Worm (Caenorhabditis elegans) whole organism, mixed stage, embryonic: ENCODE results near the gene acds-10.
A peak's percentile ranks its signal among the peaks of the same experiment; 100 is the strongest.
"Not testable (repeated sequence)": the region's sequence is repeated elsewhere in the genome, so short reads cannot be mapped to it uniquely, and the experiment has no call there.

ENCODE experiments used
- M03D4.4 ChIP-seq: sonication (generic microtip); optimal IDR thresholded peaks from 2 replicates; lab custom pipeline; 2017; ENCODE audit warnings: mild to moderate bottlenecking, missing genetic modification characterization, missing compliant biosample characterization
- bed-3 ChIP-seq: fragments of 200-800 bp; sonication (Bioruptor generic); optimal IDR thresholded peaks from 3 replicates; lab custom pipeline; 2018; ENCODE audit warnings: mild to moderate bottlenecking, missing genetic modification characterization, moderate library complexity, missing compliant biosample characterization
- blmp-1 ChIP-seq: fragments of 150-350 bp; optimal IDR thresholded peaks from 2 replicates; lab custom pipeline; 2014; ENCODE audit warnings: missing biosample characterization, missing genetic modification characterization
- ceh-39 ChIP-seq: fragments of 150-350 bp; optimal IDR thresholded peaks from 2 replicates; lab custom pipeline; 2014; ENCODE audit warnings: missing biosample characterization, missing genetic modification characterization
- ceh-43 ChIP-seq: fragments of 200-800 bp; sonication (Bioruptor generic); optimal IDR thresholded peaks from 2 replicates; lab custom pipeline; 2018; ENCODE audit warnings: mild to moderate bottlenecking, missing genetic modification characterization, moderate library complexity, missing compliant biosample characterization
- ceh-83 ChIP-seq: fragments of 200-800 bp; sonication (Bioruptor generic); optimal IDR thresholded peaks from 2 replicates; lab custom pipeline; 2018; ENCODE audit warnings: mild to moderate bottlenecking, missing genetic modification characterization, missing compliant biosample characterization
- ces-1 ChIP-seq: fragments of 150-350 bp; optimal IDR thresholded peaks from 2 replicates; lab custom pipeline; 2014; ENCODE audit warnings: missing biosample characterization, missing genetic modification reagents, missing genetic modification characterization
- cnd-1 ChIP-seq: fragments of 200-800 bp; sonication (Bioruptor generic); optimal IDR thresholded peaks from 2 replicates; lab custom pipeline; 2018; ENCODE audit warnings: mild to moderate bottlenecking, missing genetic modification characterization, missing compliant biosample characterization
- elt-1 ChIP-seq: sonication (generic microtip); optimal IDR thresholded peaks from 2 replicates; lab custom pipeline; 2017; ENCODE audit warnings: missing genetic modification characterization, mild to moderate bottlenecking, missing compliant biosample characterization, antibody characterized with exemption, moderate library complexity, borderline replicate concordance; ENCODE audit not compliant: insufficient read depth
- elt-3 ChIP-seq: fragments of 150-350 bp; optimal IDR thresholded peaks from 2 replicates; lab custom pipeline; 2014; ENCODE audit warnings: missing biosample characterization, missing genetic modification characterization
- hlh-1 ChIP-seq: fragments of 150-350 bp; optimal IDR thresholded peaks from 2 replicates; lab custom pipeline; 2014; ENCODE audit warnings: missing biosample characterization, missing genetic modification reagents, missing genetic modification characterization
- lin-13 ChIP-seq: fragments of 150-350 bp; optimal IDR thresholded peaks from 2 replicates; lab custom pipeline; 2014; ENCODE audit warnings: missing biosample characterization, missing genetic modification characterization
- lin-32 ChIP-seq: fragments of 200-800 bp; sonication (Bioruptor generic); optimal IDR thresholded peaks from 2 replicates; lab custom pipeline; 2018; ENCODE audit warnings: mild to moderate bottlenecking, missing genetic modification characterization, missing compliant biosample characterization
- lsy-2 ChIP-seq: fragments of 150-350 bp; optimal IDR thresholded peaks from 2 replicates; lab custom pipeline; 2014; ENCODE audit warnings: missing biosample characterization, missing genetic modification characterization
- mls-2 ChIP-seq: sonication (generic microtip); optimal IDR thresholded peaks from 2 replicates; lab custom pipeline; 2016; ENCODE audit warnings: mild to moderate bottlenecking, missing genetic modification characterization, moderate library complexity, missing compliant biosample characterization
- nhr-12 ChIP-seq: fragments of 150-350 bp; optimal IDR thresholded peaks from 2 replicates; lab custom pipeline; 2014; ENCODE audit warnings: missing biosample characterization, missing genetic modification characterization
- nhr-2 ChIP-seq: fragments of 150-350 bp; optimal IDR thresholded peaks from 2 replicates; lab custom pipeline; 2014; ENCODE audit warnings: missing biosample characterization, missing genetic modification characterization
- nhr-237 ChIP-seq: fragments of 150-350 bp; optimal IDR thresholded peaks from 2 replicates; lab custom pipeline; 2014; ENCODE audit warnings: missing biosample characterization, missing genetic modification characterization
- nhr-28 ChIP-seq: fragments of 150-350 bp; optimal IDR thresholded peaks from 2 replicates; lab custom pipeline; 2014; ENCODE audit warnings: missing biosample characterization, missing genetic modification characterization
- nhr-76 ChIP-seq: sonication (generic microtip); optimal IDR thresholded peaks from 2 replicates; lab custom pipeline; 2017; ENCODE audit warnings: missing biosample characterization, missing genetic modification characterization
- pha-4 ChIP-seq: fragments of 150-350 bp; optimal IDR thresholded peaks from 2 replicates; lab custom pipeline; 2018; ENCODE audit warnings: missing biosample characterization, missing genetic modification reagents, missing genetic modification characterization
- sem-2 ChIP-seq: fragments of 200-800 bp; sonication (Bioruptor generic); optimal IDR thresholded peaks from 2 replicates; lab custom pipeline; 2018; ENCODE audit warnings: mild to moderate bottlenecking, missing genetic modification characterization, missing compliant biosample characterization
- snpc-4 ChIP-seq: fragments of 150-350 bp; optimal IDR thresholded peaks from 2 replicates; lab custom pipeline; 2014; ENCODE audit warnings: missing biosample characterization, missing genetic modification characterization
- sptf-1 ChIP-seq: sonication (generic microtip); optimal IDR thresholded peaks from 2 replicates; lab custom pipeline; 2017; ENCODE audit warnings: mild to moderate bottlenecking, missing genetic modification characterization, moderate library complexity, missing compliant biosample characterization
- tbx-8 ChIP-seq: fragments of 200-800 bp; sonication (Bioruptor generic); optimal IDR thresholded peaks from 2 replicates; lab custom pipeline; 2018; ENCODE audit warnings: mild to moderate bottlenecking, missing genetic modification characterization, moderate library complexity, missing compliant biosample characterization
- unc-120 ChIP-seq: sonication (generic microtip); optimal IDR thresholded peaks from 2 replicates; lab custom pipeline; 2017; ENCODE audit warnings: missing genetic modification characterization, missing compliant biosample characterization; ENCODE audit not compliant: poor library complexity, severe bottlenecking
- unc-62 ChIP-seq: fragments of 150-350 bp; optimal IDR thresholded peaks from 2 replicates; lab custom pipeline; 2014; ENCODE audit warnings: missing biosample characterization, missing genetic modification reagents, missing genetic modification characterization
- zip-8 ChIP-seq: fragments of 150-350 bp; optimal IDR thresholded peaks from 2 replicates; lab custom pipeline; 2014; ENCODE audit warnings: missing biosample characterization, missing genetic modification characterization
- ztf-11 ChIP-seq: fragments of 150-350 bp; optimal IDR thresholded peaks from 2 replicates; lab custom pipeline; 2014; ENCODE audit warnings: missing biosample characterization, missing genetic modification characterization

The acds-10 gene

DNA sequence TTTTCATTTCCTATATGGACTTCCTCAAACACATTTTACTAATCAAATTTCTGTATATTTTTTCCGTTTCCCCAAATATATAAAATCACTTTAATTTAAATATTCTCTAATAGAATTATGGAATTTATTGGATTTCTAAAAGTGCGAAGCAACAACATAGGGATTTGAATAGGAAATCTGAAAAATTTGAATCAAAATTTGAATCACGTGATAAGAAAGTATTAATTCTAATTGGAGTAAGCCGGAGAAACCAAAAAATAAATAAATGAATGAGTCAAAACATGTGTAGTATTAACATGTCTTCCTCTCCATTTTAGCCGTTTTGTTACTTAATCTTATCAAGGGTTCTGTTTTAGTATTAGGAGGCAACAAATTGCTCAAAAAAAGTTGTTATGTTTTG lies 6.4 kb upstream of the acds-10 start:
- TF ChIP-seq nhr-12 (tag; lab: Kevin White, UChicago) (no peak), nhr-237 (tag; lab: Kevin White, UChicago) (no peak), snpc-4 (tag; lab: Kevin White, UChicago) (no peak), unc-62 (GFP tag; lab: Kevin White, UChicago) (no peak)

ce11 chrV:5746237-5746636 lies 1.4 kb upstream of the acds-10 start:
- TF ChIP-seq nhr-2 = no peak
- TF ChIP-seq nhr-237 (tag; lab: Kevin White, UChicago) = no peak
- TF ChIP-seq ces-1 (GFP tag; lab: Kevin White, UChicago) = peak; percentile 60

ce11 chrV:5753432-5753831 lies 5.8 kb downstream of the acds-10 start, which contains the start of gene pgph-1:
TSS of gene pgph-1 (minus strand) at chrV:5753532.
- TF ChIP-seq ztf-11 (tag; lab: Kevin White, UChicago) (no peak), cnd-1 (tag; lab: Kevin White, UChicago) (no peak), nhr-2 (no peak), lsy-2 (tag; lab: Kevin White, UChicago) (no peak), elt-1 (no peak), blmp-1 (no peak), lin-13 (tag; lab: Kevin White, UChicago) (no peak), ceh-83 (no peak), nhr-12 (tag; lab: Kevin White, UChicago) (no peak), snpc-4 (tag; lab: Kevin White, UChicago) (no peak), ceh-43 (GFP tag; lab: Kevin White, UChicago) (no peak), tbx-8 (GFP tag; lab: Kevin White, UChicago) (no peak), zip-8 (no peak), sem-2 (GFP tag; lab: Kevin White, UChicago) (no peak), hlh-1 (tag; lab: Kevin White, UChicago) (no peak), elt-3 (tag; lab: Kevin White, UChicago) (no peak), sptf-1 (tag; lab: Kevin White, UChicago) (no peak), nhr-28 (no peak), nhr-76 (no peak)

ce11 chrV:5755203-5755693 lies 7.6 kb downstream of the acds-10 start, which contains the start of gene K09H11.11:
TSS of gene K09H11.11 (minus strand) at chrV:5755253.
- not testable (repeated sequence) for TF ChIP-seq M03D4.4 (tag; lab: Kevin White, UChicago); ceh-39 (tag; lab: Kevin White, UChicago); bed-3 (GFP tag; lab: Kevin White, UChicago)

- TF ChIP-seq elt-1 = no peak
- no peak for TF ChIP-seq sptf-1 (tag; lab: Kevin White, UChicago)
- TF ChIP-seq lsy-2 (tag; lab: Kevin White, UChicago) = no peak
- TF ChIP-seq cnd-1 (tag; lab: Kevin White, UChicago) = no peak
- no peak for TF ChIP-seq blmp-1
Observed at ce11 chrV:5756193-5756592, 8.6 kb downstream of the acds-10 start, which contains the start of gene C53A3.3. TSS of gene C53A3.3 (plus strand) at chrV:5756493.

- TF ChIP-seq nhr-12 (tag; lab: Kevin White, UChicago) (no peak), lin-32 (GFP tag; lab: Kevin White, UChicago) (no peak), pha-4 (tag; lab: Kevin White, UChicago) (no peak), M03D4.4 (tag; lab: Kevin White, UChicago) (no peak), elt-1 (no peak), ceh-39 (tag; lab: Kevin White, UChicago) (no peak), lin-13 (tag; lab: Kevin White, UChicago) (no peak), cnd-1 (tag; lab: Kevin White, UChicago) (no peak), unc-62 (GFP tag; lab: Kevin White, UChicago) (no peak), ceh-43 (GFP tag; lab: Kevin White, UChicago) (no peak), unc-120 (tag; lab: Kevin White, UChicago) (no peak), mls-2 (no peak), zip-8 (no peak), ces-1 (GFP tag; lab: Kevin White, UChicago) (no peak), ztf-11 (tag; lab: Kevin White, UChicago) (no peak), nhr-76 (no peak)
Observed at ce11 chrV:5758780-5759179, 11.2 kb downstream of the acds-10 start, which contains the start of gene C53A3.4. TSS of gene C53A3.4 (minus strand) at chrV:5758880.
